Worm (Caenorhabditis elegans) whole organism, late embryonic: ENCODE results near the gene K08D12.4.

Experiments
- ceh-14 ChIP-seq: sonication (generic microtip); optimal IDR thresholded peaks from 2 replicates; lab custom pipeline; 2016; ENCODE audit warnings: missing genotype, missing genetic modification characterization, missing compliant biosample characterization
- ceh-22 ChIP-seq: sonication (generic microtip); optimal IDR thresholded peaks from 2 replicates; lab custom pipeline; 2017; ENCODE audit warnings: missing biosample characterization, missing genetic modification characterization
- dve-1 ChIP-seq: sonication (generic microtip); optimal IDR thresholded peaks from 2 replicates; lab custom pipeline; 2017; ENCODE audit warnings: antibody characterized with exemption, mild to moderate bottlenecking, missing genetic modification characterization, missing compliant biosample characterization
- ets-4 ChIP-seq: sonication (generic microtip); optimal IDR thresholded peaks from 2 replicates; lab custom pipeline; 2016; ENCODE audit warnings: missing genetic modification characterization, missing compliant biosample characterization
- hlh-30 ChIP-seq: sonication (generic microtip); optimal IDR thresholded peaks from 2 replicates; lab custom pipeline; 2017; ENCODE audit warnings: antibody characterized with exemption, missing genetic modification characterization, missing compliant biosample characterization; ENCODE audit not compliant: insufficient read depth
- lin-11 ChIP-seq: fragments of 200-800 bp; sonication (Bioruptor generic); optimal IDR thresholded peaks from 2 replicates; lab custom pipeline; 2018; ENCODE audit warnings: mild to moderate bottlenecking, missing genetic modification characterization, missing compliant biosample characterization
- nhr-11 ChIP-seq: fragments of 150-350 bp; optimal IDR thresholded peaks from 2 replicates; lab custom pipeline; 2014; ENCODE audit warnings: missing biosample characterization, missing genetic modification characterization
- pha-4 ChIP-seq: fragments of 150-350 bp; optimal IDR thresholded peaks from 2 replicates; lab custom pipeline; 2018; ENCODE audit warnings: missing biosample characterization, missing genetic modification reagents, missing genetic modification characterization
- ref-2 ChIP-seq: sonication (generic microtip); optimal IDR thresholded peaks from 2 replicates; lab custom pipeline; 2016; ENCODE audit warnings: missing genetic modification characterization, missing compliant biosample characterization

DNA sequence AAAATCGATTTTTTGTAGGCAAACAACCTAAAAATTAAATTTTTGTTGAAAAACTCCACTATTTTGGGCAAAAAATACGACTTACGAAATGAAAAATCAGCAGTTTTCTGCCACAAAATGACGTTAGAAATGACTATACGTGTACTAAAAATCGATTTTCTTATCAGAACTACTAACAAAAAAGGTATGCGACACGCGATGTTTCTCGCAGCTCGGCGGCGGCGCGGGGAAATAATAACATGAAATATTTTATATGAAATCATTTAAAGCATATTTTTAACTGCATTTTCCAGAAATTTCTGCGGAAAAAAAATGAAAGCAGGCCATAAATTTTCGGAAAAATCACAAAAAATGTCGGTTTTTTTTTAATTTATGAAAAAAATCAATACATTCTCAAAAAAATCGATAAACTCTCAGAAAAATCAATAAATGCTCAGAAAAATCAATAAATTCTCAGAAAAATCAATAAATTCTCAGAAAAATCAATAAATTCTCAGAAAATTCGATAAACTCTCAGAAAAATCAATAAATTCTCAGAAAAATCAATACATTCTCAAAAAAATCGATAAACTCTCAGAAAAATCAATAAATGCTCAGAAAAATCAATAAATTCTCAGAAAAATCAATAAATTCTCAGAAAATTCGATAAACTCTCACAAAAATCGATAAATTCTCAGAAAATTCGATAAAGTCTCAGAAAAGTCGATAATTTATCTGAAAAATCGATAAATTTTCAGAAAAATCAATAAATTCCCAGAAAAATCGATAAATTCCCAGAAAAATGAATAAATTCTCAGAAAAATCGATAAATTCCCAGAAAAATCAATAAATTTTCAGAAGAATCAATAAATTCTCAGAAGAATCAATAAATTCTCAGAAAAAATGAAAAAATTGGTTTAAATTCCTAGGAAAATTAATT is 33.3 kb downstream of the K08D12.4 start, which contains the start of gene ptpn-22:
- TF ChIP-seq nhr-11 (tag; lab: Kevin White, UChicago) (no peak), ceh-14 (tag; lab: Kevin White, UChicago) (no peak), ceh-22 (no peak), hlh-30 (tag; lab: Kevin White, UChicago) (no peak), ets-4 (tag; lab: Kevin White, UChicago) (no peak), ref-2 (tag; lab: Kevin White, UChicago) (no peak), pha-4 (tag; lab: Kevin White, UChicago) (no peak), lin-11 (tag; lab: Kevin White, UChicago) (no peak), dve-1 (tag; lab: Kevin White, UChicago) (no peak)
